Fruit fly (Drosophila melanogaster) whole organism, embryonic: ENCODE data around the gene frj.

Experiments used
- BtbVII ChIP-seq: fragments of 200-800 bp; sonication (Bioruptor generic); optimal IDR thresholded peaks from 3 replicates; lab custom pipeline; 2017; ENCODE audit warnings: missing biosample characterization, mild to moderate bottlenecking, missing genetic modification characterization
- CG10543 ChIP-seq: fragments of 200-800 bp; sonication (Bioruptor generic); optimal IDR thresholded peaks from 3 replicates; lab custom pipeline; 2017; ENCODE audit warnings: missing biosample characterization, mild to moderate bottlenecking, missing genetic modification characterization, moderate library complexity
- CG12104 ChIP-seq: fragments of 200-800 bp; sonication (Bioruptor generic); optimal IDR thresholded peaks from 3 replicates; lab custom pipeline; 2016; ENCODE audit warnings: missing biosample characterization, missing genetic modification characterization
- CG12659 ChIP-seq: fragments of 200-800 bp; sonication (Bioruptor generic); optimal IDR thresholded peaks from 3 replicates; lab custom pipeline; 2017; ENCODE audit warnings: mild to moderate bottlenecking, missing biosample characterization, missing genetic modification reagents, missing genetic modification characterization
- CG13624 ChIP-seq: fragments of 200-800 bp; sonication (Bioruptor generic); optimal IDR thresholded peaks from 2 replicates; lab custom pipeline; 2016; ENCODE audit warnings: missing biosample characterization, missing genetic modification characterization
- CG13775 ChIP-seq: fragments of 200-800 bp; sonication (Bioruptor generic); optimal IDR thresholded peaks from 3 replicates; lab custom pipeline; 2017; ENCODE audit warnings: missing biosample characterization, mild to moderate bottlenecking, missing genetic modification characterization
- CG17568 ChIP-seq: fragments of 200-800 bp; sonication (Bioruptor generic); optimal IDR thresholded peaks from 2 replicates; lab custom pipeline; 2018; ENCODE audit warnings: missing biosample characterization, mild to moderate bottlenecking, missing genetic modification characterization, moderate library complexity
- CG17829 ChIP-seq: fragments of 200-800 bp; optimal IDR thresholded peaks from 2 replicates; lab custom pipeline; 2019; ENCODE audit warnings: missing biosample characterization, mild to moderate bottlenecking, missing genetic modification characterization, moderate library complexity
- CG18619 ChIP-seq: fragments of 200-800 bp; sonication (Bioruptor generic); optimal IDR thresholded peaks from 3 replicates; lab custom pipeline; 2017; ENCODE audit warnings: missing biosample characterization, mild to moderate bottlenecking, missing genetic modification characterization
- CG2712 ChIP-seq: fragments of 200-800 bp; optimal IDR thresholded peaks from 3 replicates; lab custom pipeline; 2019; ENCODE audit warnings: missing biosample characterization, mild to moderate bottlenecking, missing genetic modification characterization, moderate library complexity
- CG3163 ChIP-seq: fragments of 200-800 bp; sonication (Bioruptor generic); optimal IDR thresholded peaks from 3 replicates; lab custom pipeline; 2016; ENCODE audit warnings: missing biosample characterization, missing genetic modification characterization
- CG3281 ChIP-seq: fragments of 200-800 bp; sonication (Bioruptor generic); optimal IDR thresholded peaks from 3 replicates; lab custom pipeline; 2017; ENCODE audit warnings: missing biosample characterization, mild to moderate bottlenecking, missing genetic modification characterization
- CG3407 ChIP-seq: fragments of 200-800 bp; sonication (Bioruptor generic); optimal IDR thresholded peaks from 2 replicates; lab custom pipeline; 2018; ENCODE audit warnings: missing biosample characterization, mild to moderate bottlenecking, missing genetic modification characterization
- CG4617 ChIP-seq: fragments of 200-800 bp; sonication (Bioruptor generic); optimal IDR thresholded peaks from 3 replicates; lab custom pipeline; 2016; ENCODE audit warnings: missing biosample characterization, missing genetic modification characterization, borderline replicate concordance
- CG6654 ChIP-seq: fragments of 200-800 bp; sonication (Bioruptor generic); optimal IDR thresholded peaks from 2 replicates; lab custom pipeline; 2017; ENCODE audit warnings: missing biosample characterization, mild to moderate bottlenecking, missing genetic modification characterization
- CG6689 ChIP-seq: fragments of 200-800 bp; sonication (Bioruptor generic); IDR thresholded peaks from 2 replicates; pipeline ENCODE4 v1.3.6; 2022; ENCODE audit warnings: missing biosample characterization, missing genetic modification characterization
- CG6765 ChIP-seq: fragments of 200-800 bp; sonication (Bioruptor generic); optimal IDR thresholded peaks from 3 replicates; lab custom pipeline; 2017; ENCODE audit warnings: missing biosample characterization, mild to moderate bottlenecking, missing genetic modification characterization
- CG7987 ChIP-seq: fragments of 200-800 bp; sonication (Bioruptor generic); optimal IDR thresholded peaks from 2 replicates; lab custom pipeline; 2018; ENCODE audit warnings: missing biosample characterization, mild to moderate bottlenecking, missing genetic modification characterization, moderate library complexity
- Camta ChIP-seq: fragments of 200-800 bp; sonication (Bioruptor generic); optimal IDR thresholded peaks from 2 replicates; lab custom pipeline; 2016; ENCODE audit warnings: missing biosample characterization, missing genetic modification characterization
- CkIIα-i1 ChIP-seq: fragments of 200-800 bp; sonication (Bioruptor generic); IDR thresholded peaks from 2 replicates; pipeline ENCODE4 v1.3.6; 2022; ENCODE audit warnings: missing biosample characterization, missing genetic modification characterization
- Deaf1 ChIP-seq: fragments of 200-800 bp; optimal IDR thresholded peaks from 3 replicates; lab custom pipeline; 2019; ENCODE audit warnings: missing biosample characterization, mild to moderate bottlenecking, missing genetic modification characterization, moderate library complexity
- Eip74EF ChIP-seq, 2 experiments: fragments of 200-800 bp in 1 of 2; fragments of >200 bp in 1 of 2; sonication (Bioruptor generic) in 1 of 2; optimal IDR thresholded peaks; 2 replicates each; lab custom pipeline; 2017 to 2019; ENCODE audit warnings: missing biosample characterization in 2 of 2, missing genetic modification characterization in 2 of 2, mild to moderate bottlenecking in 1 of 2, moderate library complexity in 1 of 2
- Gsc ChIP-seq: fragments of 200-800 bp; sonication (Bioruptor generic); IDR thresholded peaks from 2 replicates; pipeline ENCODE4 v1.3.6; 2022; ENCODE audit warnings: missing biosample characterization, missing genetic modification characterization
- H15 ChIP-seq: fragments of 200-800 bp; sonication (Bioruptor generic); IDR thresholded peaks from 3 replicates; pipeline ENCODE4 v1.3.6; 2022; ENCODE audit warnings: missing biosample characterization, missing genetic modification characterization
- Max ChIP-seq: fragments of 200-800 bp; sonication (Bioruptor generic); optimal IDR thresholded peaks from 2 replicates; lab custom pipeline; 2016; ENCODE audit warnings: missing biosample characterization, mild to moderate bottlenecking, missing genetic modification characterization
- Nf-YB ChIP-seq: fragments of 200-800 bp; sonication (Bioruptor generic); optimal IDR thresholded peaks from 3 replicates; lab custom pipeline; 2019; ENCODE audit warnings: missing biosample characterization, mild to moderate bottlenecking, missing genetic modification characterization, moderate library complexity
- PHDP ChIP-seq: fragments of 200-800 bp; sonication (Bioruptor generic); optimal IDR thresholded peaks from 3 replicates; lab custom pipeline; 2018; ENCODE audit warnings: missing biosample characterization, mild to moderate bottlenecking, missing genetic modification characterization, moderate library complexity
- Poxn ChIP-seq: fragments of 200-800 bp; sonication (Bioruptor generic); IDR thresholded peaks from 2 replicates; pipeline ENCODE4 v1.3.6; 2022; ENCODE audit warnings: missing biosample characterization, missing genetic modification characterization
- abd-A ChIP-seq: fragments of 200-800 bp; sonication (Bioruptor generic); optimal IDR thresholded peaks from 3 replicates; lab custom pipeline; 2019; ENCODE audit warnings: missing biosample characterization, mild to moderate bottlenecking, missing genetic modification characterization, moderate library complexity
- bsh ChIP-seq, 2 experiments: fragments of 200-800 bp; sonication (Bioruptor generic); optimal IDR thresholded peaks; 2 replicates each; lab custom pipeline; 2017 to 2018; ENCODE audit warnings: mild to moderate bottlenecking in 2 of 2, missing biosample characterization in 2 of 2, missing genetic modification characterization in 2 of 2, moderate library complexity in 1 of 2
- chn ChIP-seq: fragments of 200-800 bp; sonication (Bioruptor generic); optimal IDR thresholded peaks from 2 replicates; lab custom pipeline; 2016; ENCODE audit warnings: missing biosample characterization, missing genetic modification characterization
- cwo ChIP-seq: fragments of 200-800 bp; sonication (Bioruptor generic); optimal IDR thresholded peaks from 3 replicates; lab custom pipeline; 2017; ENCODE audit warnings: missing biosample characterization, missing genetic modification characterization, mild to moderate bottlenecking, moderate library complexity, missing genetic modification reagents
- dm ChIP-seq: fragments of 200-800 bp; sonication (Bioruptor generic); optimal IDR thresholded peaks from 3 replicates; lab custom pipeline; 2016; ENCODE audit warnings: missing biosample characterization, missing genetic modification characterization
- dpn ChIP-seq, 2 experiments: fragments of 200-800 bp; sonication (Bioruptor generic); optimal IDR thresholded peaks; 3 replicates each; lab custom pipeline; 2016; ENCODE audit warnings: missing biosample characterization in 2 of 2, missing genetic modification characterization in 2 of 2
- fd64A ChIP-seq: fragments of 200-800 bp; sonication (Bioruptor generic); optimal IDR thresholded peaks from 3 replicates; lab custom pipeline; 2018; ENCODE audit warnings: missing biosample characterization, mild to moderate bottlenecking, missing genetic modification characterization
- fu2 ChIP-seq: fragments of 200-800 bp; sonication (Bioruptor generic); optimal IDR thresholded peaks from 2 replicates; lab custom pipeline; 2016; ENCODE audit warnings: missing biosample characterization, missing genetic modification characterization
- gro ChIP-seq: fragments of 200-800 bp; sonication (Bioruptor generic); optimal IDR thresholded peaks from 2 replicates; lab custom pipeline; 2016; ENCODE audit warnings: missing biosample characterization, missing genetic modification characterization
- gsb-n ChIP-seq: fragments of 200-800 bp; sonication (Bioruptor generic); optimal IDR thresholded peaks from 3 replicates; lab custom pipeline; 2018; ENCODE audit warnings: missing biosample characterization, mild to moderate bottlenecking, missing genetic modification characterization
- ind ChIP-seq: fragments of 200-800 bp; sonication (Bioruptor generic); optimal IDR thresholded peaks from 3 replicates; lab custom pipeline; 2016; ENCODE audit warnings: missing biosample characterization, missing genetic modification characterization
- kni ChIP-seq: fragments of 200-800 bp; sonication (Bioruptor generic); optimal IDR thresholded peaks from 3 replicates; lab custom pipeline; 2017; ENCODE audit warnings: mild to moderate bottlenecking, missing biosample characterization, missing genetic modification reagents, missing genetic modification characterization
- luna ChIP-seq: fragments of 200-800 bp; sonication (Bioruptor generic); optimal IDR thresholded peaks from 2 replicates; lab custom pipeline; 2016; ENCODE audit warnings: missing biosample characterization, missing genetic modification characterization
- nmo ChIP-seq: fragments of 200-800 bp; sonication (Bioruptor generic); optimal IDR thresholded peaks from 2 replicates; lab custom pipeline; 2018; ENCODE audit warnings: missing biosample characterization, mild to moderate bottlenecking, missing genetic modification characterization, moderate library complexity
- pb ChIP-seq: fragments of 200-800 bp; sonication (Bioruptor generic); optimal IDR thresholded peaks from 3 replicates; lab custom pipeline; 2016; ENCODE audit warnings: missing biosample characterization, missing genetic modification characterization
- pita ChIP-seq: fragments of 200-800 bp; sonication (Bioruptor generic); optimal IDR thresholded peaks from 2 replicates; lab custom pipeline; 2017; ENCODE audit warnings: missing biosample characterization, mild to moderate bottlenecking, missing genetic modification characterization
- sd ChIP-seq: fragments of 200-800 bp; sonication (Bioruptor generic); optimal IDR thresholded peaks from 3 replicates; lab custom pipeline; 2018; ENCODE audit warnings: missing biosample characterization, mild to moderate bottlenecking, missing genetic modification characterization, moderate library complexity
- sna ChIP-seq: fragments of 200-800 bp; sonication (Bioruptor generic); IDR thresholded peaks from 2 replicates; pipeline ENCODE4 v1.3.6; 2022; ENCODE audit warnings: missing biosample characterization, missing genetic modification characterization; ENCODE audit not compliant: partially characterized antibody
- sqz ChIP-seq: fragments of 200-800 bp; sonication (Bioruptor generic); optimal IDR thresholded peaks from 3 replicates; lab custom pipeline; 2018; ENCODE audit warnings: missing biosample characterization, mild to moderate bottlenecking, missing genetic modification characterization
- vnd ChIP-seq: fragments of 200-800 bp; sonication (Bioruptor generic); IDR thresholded peaks from 3 replicates; pipeline ENCODE4 v1.3.6; 2022; ENCODE audit warnings: missing biosample characterization, missing genetic modification characterization; ENCODE audit not compliant: partially characterized antibody
- vvl ChIP-seq: fragments of 200-800 bp; sonication (Bioruptor generic); IDR thresholded peaks from 2 replicates; pipeline ENCODE4 v1.3.6; 2022; ENCODE audit warnings: missing biosample characterization, missing genetic modification characterization

frj gene

DNA sequence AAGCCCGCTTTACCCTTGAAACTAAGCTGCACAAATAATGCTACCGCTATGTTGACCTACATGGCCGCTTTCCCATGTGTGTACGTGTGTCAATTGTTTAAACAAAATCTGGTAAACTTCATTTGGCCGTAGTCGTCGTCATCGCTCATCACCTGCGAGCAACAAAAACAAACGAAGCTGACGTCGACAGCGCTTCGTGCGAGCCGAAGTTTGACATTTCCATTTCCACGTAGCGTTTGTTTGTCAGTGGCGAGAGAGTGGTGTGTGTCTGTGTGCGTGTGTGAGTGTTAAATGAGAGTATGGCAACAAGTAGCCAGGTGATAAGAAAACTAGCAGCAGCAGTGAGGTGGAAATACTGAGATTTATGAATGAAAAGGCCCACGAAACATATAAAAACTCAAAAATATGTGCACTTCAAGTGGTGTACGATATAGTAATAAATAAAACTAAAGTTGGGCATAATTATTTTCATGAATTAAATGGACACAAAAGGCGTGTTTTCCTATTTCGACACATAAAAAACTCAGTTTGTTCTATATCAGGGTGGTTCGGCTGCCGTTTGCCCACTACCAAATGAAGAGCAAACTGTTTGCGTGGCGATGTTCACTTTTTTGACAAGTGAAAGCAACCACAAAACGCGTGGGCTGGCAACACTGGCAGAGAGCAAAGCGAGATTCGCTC lies 23.5 kb downstream of the frj start (continued):
- no peak for TF ChIP-seq CkIIα-i1 (GFP tag; lab: Robert Waterston, UW)
- no peak for TF ChIP-seq CG6654
- peak; percentile 48 for TF ChIP-seq cwo (GFP tag; lab: Kevin White, UChicago)
- peak; percentile 1 for TF ChIP-seq nmo (GFP tag; lab: Kevin White, UChicago)
- peak; percentile 70 for TF ChIP-seq kni (GFP tag; lab: Kevin White, UChicago)
- TF ChIP-seq CG17829 (tag; lab: Kevin White, UChicago): no peak
- TF ChIP-seq Camta (GFP tag; lab: Kevin White, UChicago): no peak
- no peak for TF ChIP-seq dpn (GFP tag; optimal IDR thresholded peaks at IDR 0.05; lab: Kevin White, UChicago)
- no peak for TF ChIP-seq Max (GFP tag; lab: Kevin White, UChicago)
- no peak for TF ChIP-seq chn (GFP tag; lab: Kevin White, UChicago)
- TF ChIP-seq ind (GFP tag; lab: Kevin White, UChicago): peak; percentile 9
- peak; percentile 53 for TF ChIP-seq gro (GFP tag; lab: Kevin White, UChicago)
- TF ChIP-seq gsb-n (tag; lab: Kevin White, UChicago): no peak
- no peak for TF ChIP-seq luna (GFP tag; lab: Kevin White, UChicago)
- peak; percentile 74 for TF ChIP-seq BtbVII
- peak in 1 of 2 experiments; percentile 36 for TF ChIP-seq Eip74EF (GFP tag; optimal IDR thresholded peaks at IDR 0.05; lab: Kevin White, UChicago)
- TF ChIP-seq Gsc (GFP tag; lab: Robert Waterston, UW): no peak
- TF ChIP-seq CG12659: peak; percentile 38
- peak; percentile 24 for TF ChIP-seq fu2 (GFP tag; lab: Kevin White, UChicago)
- peak; percentile 62 for TF ChIP-seq abd-A (tag; lab: Kevin White, UChicago)
- peak; percentile 61; the same call in 1 of the 2 replicates for TF ChIP-seq vvl
- peak; percentile 100 for TF ChIP-seq Deaf1 (tag; lab: Kevin White, UChicago)
- TF ChIP-seq CG6689 (GFP tag; lab: Robert Waterston, UW): peak; percentile 50; the same call in 1 of the 2 replicates
- peak; percentile 61 for TF ChIP-seq CG6765 (GFP tag; lab: Kevin White, UChicago)
- peak; percentile 20 for TF ChIP-seq sd (tag; lab: Kevin White, UChicago)
- no peak for TF ChIP-seq sna (GFP tag; lab: Robert Waterston, UW)
- no peak for TF ChIP-seq vnd (GFP tag; lab: Robert Waterston, UW)
- TF ChIP-seq PHDP (tag; lab: Kevin White, UChicago): peak; percentile 55
- peak; percentile 7 for TF ChIP-seq CG12104
- no peak for TF ChIP-seq CG3407
- TF ChIP-seq H15 (GFP tag; lab: Robert Waterston, UW): no peak
- peak; percentile 11 to 21 for TF ChIP-seq bsh (GFP tag; optimal IDR thresholded peaks at IDR 0.05; lab: Kevin White, UChicago)
- peak; percentile 43 for TF ChIP-seq CG3281 (GFP tag; lab: Kevin White, UChicago)
- TF ChIP-seq sqz: peak; percentile 44
- no peak for TF ChIP-seq pb (GFP tag; lab: Kevin White, UChicago)
- TF ChIP-seq CG2712 (tag; lab: Kevin White, UChicago): peak; percentile 18
- peak; percentile 83 for TF ChIP-seq CG10543 (GFP tag; lab: Kevin White, UChicago)
- peak; percentile 75 for TF ChIP-seq CG17568
- TF ChIP-seq CG13624 (GFP tag; lab: Kevin White, UChicago): peak; percentile 15
- no peak for TF ChIP-seq CG3163 (GFP tag; lab: Kevin White, UChicago)
- TF ChIP-seq dm (GFP tag; lab: Kevin White, UChicago): peak; percentile 14
- no peak for TF ChIP-seq CG4617 (GFP tag; lab: Kevin White, UChicago)
- peak; percentile 34 for TF ChIP-seq CG18619 (GFP tag; lab: Kevin White, UChicago)
- no peak for TF ChIP-seq Nf-YB (GFP tag; lab: Kevin White, UChicago)
- no peak for TF ChIP-seq pita (GFP tag; lab: Kevin White, UChicago)
- peak; percentile 55 for TF ChIP-seq fd64A (GFP tag; lab: Kevin White, UChicago)
- TF ChIP-seq CG7987 (GFP tag; lab: Kevin White, UChicago): peak; percentile 85
- TF ChIP-seq Poxn: no peak
- TF ChIP-seq CG13775 (GFP tag; lab: Kevin White, UChicago): no peak
